Worm (Caenorhabditis elegans) whole organism, L4/young adult: ENCODE measurements around the gene srlf-5.

Experiments
- W03F9.2 ChIP-seq: fragments of 150-350 bp; optimal IDR thresholded peaks from 2 replicates; lab custom pipeline; 2014; ENCODE audit warnings: missing biosample characterization, missing genetic modification characterization
- dao-5 ChIP-seq: sonication (generic microtip); optimal IDR thresholded peaks from 2 replicates; lab custom pipeline; 2016; ENCODE audit warnings: missing genotype, missing genetic modification characterization, moderate library complexity, missing compliant biosample characterization

ce11 chrIV:12960136-12960535, 33.6 kb upstream of the srlf-5 start, which contains the start of gene F55G11.7:
- TF ChIP-seq dao-5 = no peak
- no peak for TF ChIP-seq W03F9.2 (tag; lab: Kevin White, UChicago)
